Worm (Caenorhabditis elegans): ENCODE results near the gene srh-37.
A peak's percentile ranks its signal among the peaks of the same experiment; 100 is the strongest.

Gene srh-37

DNA sequence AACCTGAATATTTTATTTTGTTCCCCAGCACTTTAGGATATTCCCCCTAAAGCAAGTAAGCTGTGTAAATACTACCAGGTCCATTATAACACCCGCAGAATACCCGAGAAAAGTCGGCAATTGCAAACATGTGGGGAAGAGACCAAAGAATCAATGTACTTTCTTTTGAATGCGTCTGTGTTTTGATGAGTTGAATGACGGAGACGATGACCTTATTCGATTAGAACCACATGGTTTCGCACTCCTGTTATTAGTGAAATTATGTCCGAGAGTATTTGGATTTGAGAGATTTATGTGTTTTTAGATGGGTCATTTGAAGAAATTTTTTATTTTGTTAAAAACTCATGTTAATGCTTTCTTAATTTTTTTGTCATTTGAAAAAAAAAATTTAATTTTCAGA lies 47.0 kb downstream of the srh-37 start:
- TF ChIP-seq mab-5 (tag; optimal IDR thresholded peaks at IDR 0.05) (no peak), lin-13 (GFP tag; optimal IDR thresholded peaks at IDR 0.05) (no peak), elt-3 (tag; optimal IDR thresholded peaks at IDR 0.05) (no peak), unc-39 (tag; optimal IDR thresholded peaks at IDR 0.05) (no peak), mdl-1 (tag; optimal IDR thresholded peaks at IDR 0.05) (no peak), alr-1 (tag; optimal IDR thresholded peaks at IDR 0.05) (no peak), nhr-25 (tag; optimal IDR thresholded peaks at IDR 0.05) (no peak), blmp-1 (tag; optimal IDR thresholded peaks at IDR 0.05; ENCODE audit: insufficient read depth) (peak; percentile 33), aly-2 (tag; optimal IDR thresholded peaks at IDR 0.05) (no peak), sma-9 (GFP tag; optimal IDR thresholded peaks at IDR 0.05) (peak; percentile 25), sma-9 (tag; optimal IDR thresholded peaks at IDR 0.05) (no peak), unc-55 (GFP tag; optimal IDR thresholded peaks at IDR 0.05) (no peak), unc-62 (GFP tag; optimal IDR thresholded peaks at IDR 0.05) (no peak), zag-1 (tag; optimal IDR thresholded peaks at IDR 0.05) (no peak), gmeb-1 (tag; optimal IDR thresholded peaks at IDR 0.05) (no peak), peb-1 (tag; optimal IDR thresholded peaks at IDR 0.05) (no peak), C34F6.9 (tag; optimal IDR thresholded peaks at IDR 0.05) (no peak)

DNA sequence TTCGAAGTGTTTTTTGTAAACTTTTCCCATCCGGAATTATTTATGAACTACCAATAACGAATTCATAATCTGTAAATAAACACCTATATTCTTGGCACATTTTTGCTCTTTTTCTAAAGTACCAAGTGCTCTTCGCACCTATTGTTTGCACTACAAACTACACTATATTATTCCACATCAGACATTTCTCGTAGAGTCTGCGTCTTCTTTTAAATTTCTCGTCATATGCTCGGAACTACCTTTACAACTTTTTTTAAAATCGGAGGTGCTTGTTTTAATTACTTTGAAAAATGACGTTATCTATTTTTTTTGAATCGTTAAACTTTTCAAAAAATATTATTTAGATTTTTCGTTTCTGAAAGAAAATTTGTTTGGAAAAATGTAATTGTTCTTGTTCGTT lies 47.5 kb downstream of the srh-37 start, which contains the start of gene nhr-201:
Gene nhr-201 (plus strand): TSS at position 29 of the 400 bp plus-strand sequence.
- TF ChIP-seq sma-9 (GFP tag; optimal IDR thresholded peaks at IDR 0.05) (peak; percentile 44), sma-9 (tag; optimal IDR thresholded peaks at IDR 0.05) (no peak), sma-3 (GFP tag; optimal IDR thresholded peaks at IDR 0.05) (no peak), ztf-4 (tag; optimal IDR thresholded peaks at IDR 0.05) (no peak), nhr-129 (tag; optimal IDR thresholded peaks at IDR 0.05) (no peak), unc-62 (GFP tag; optimal IDR thresholded peaks at IDR 0.05) (no peak), lin-39 (tag; optimal IDR thresholded peaks at IDR 0.05) (no peak), zag-1 (tag; optimal IDR thresholded peaks at IDR 0.05) (no peak), alr-1 (tag; optimal IDR thresholded peaks at IDR 0.05) (no peak), crh-2 (tag; optimal IDR thresholded peaks at IDR 0.05) (peak; percentile 49), ZK546.5 (tag; optimal IDR thresholded peaks at IDR 0.05) (no peak), elt-1 (tag; optimal IDR thresholded peaks at IDR 0.05) (no peak), mbf-1 (tag; optimal IDR thresholded peaks at IDR 0.05) (no peak)

DNA sequence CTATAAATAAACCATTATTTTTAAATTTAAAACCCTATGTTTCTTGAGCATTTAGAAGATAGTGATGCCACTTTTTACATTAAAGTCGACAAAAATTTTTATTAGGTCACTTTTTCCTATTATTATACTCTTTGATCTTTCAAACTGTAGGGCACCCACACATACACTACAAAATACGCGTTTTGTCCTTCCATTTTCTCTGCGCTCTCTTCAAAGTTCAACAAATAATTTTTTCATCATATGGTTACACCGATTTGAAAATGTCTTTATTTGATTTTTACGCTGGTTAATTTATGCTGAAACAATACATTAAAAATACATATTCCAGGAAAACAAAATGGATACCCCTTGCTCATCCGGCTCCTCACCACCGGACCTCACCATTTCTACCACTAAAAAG lies 50.1 kb downstream of the srh-37 start, which contains the start of gene nhr-202:
Gene nhr-202 (plus strand): TSS at position 326 of the 400 bp plus-strand sequence.
- TF ChIP-seq gmeb-1 (tag; optimal IDR thresholded peaks at IDR 0.05) = peak; percentile 12
- TF ChIP-seq nhr-25 (tag; optimal IDR thresholded peaks at IDR 0.05) = peak; percentile 34
- no peak for TF ChIP-seq Y55F3AM.14 (GFP tag; optimal IDR thresholded peaks at IDR 0.05)
- peak; percentile 65 for TF ChIP-seq crh-2 (tag; optimal IDR thresholded peaks at IDR 0.05)
- TF ChIP-seq nhr-21 (tag; optimal IDR thresholded peaks at IDR 0.05) = no peak
- TF ChIP-seq nhr-237 (tag; optimal IDR thresholded peaks at IDR 0.05) = no peak
- no peak for TF ChIP-seq ztf-11 (tag; optimal IDR thresholded peaks at IDR 0.05)
- TF ChIP-seq aly-2 (tag; optimal IDR thresholded peaks at IDR 0.05) = no peak
- no peak for TF ChIP-seq R02D3.7 (tag; optimal IDR thresholded peaks at IDR 0.05)
- no peak for TF ChIP-seq nhr-77 (tag; optimal IDR thresholded peaks at IDR 0.05)
- no peak for TF ChIP-seq mbf-1 (tag; optimal IDR thresholded peaks at IDR 0.05)
- no peak for TF ChIP-seq unc-39 (tag; optimal IDR thresholded peaks at IDR 0.05)
- TF ChIP-seq elt-3 (tag; optimal IDR thresholded peaks at IDR 0.05) = no peak
- TF ChIP-seq nhr-129 (tag; optimal IDR thresholded peaks at IDR 0.05) = peak; percentile 68
- TF ChIP-seq nhr-10 (tag; optimal IDR thresholded peaks at IDR 0.05) = no peak
- no peak for TF ChIP-seq ztf-1 (GFP tag; conservative IDR thresholded peaks at IDR 0.05)
- no peak for TF ChIP-seq alr-1 (tag; optimal IDR thresholded peaks at IDR 0.05)
- TF ChIP-seq skn-1 (tag; optimal IDR thresholded peaks at IDR 0.05) = no peak
- no peak for TF ChIP-seq nhr-12 (tag; optimal IDR thresholded peaks at IDR 0.05)
- TF ChIP-seq fos-1 (tag; optimal IDR thresholded peaks at IDR 0.05) = peak; percentile 52
- TF ChIP-seq nhr-6 (tag; optimal IDR thresholded peaks at IDR 0.05) = no peak
- TF ChIP-seq F13H6.1 (tag; optimal IDR thresholded peaks at IDR 0.05) = peak; percentile 4
- no peak for TF ChIP-seq lin-39 (tag; optimal IDR thresholded peaks at IDR 0.05)
- TF ChIP-seq mdl-1 (tag; optimal IDR thresholded peaks at IDR 0.05) = no peak
- TF ChIP-seq elt-1 (tag; optimal IDR thresholded peaks at IDR 0.05) = no peak
- no peak for TF ChIP-seq unc-55 (GFP tag; optimal IDR thresholded peaks at IDR 0.05)
- peak; percentile 83 for TF ChIP-seq sma-9 (GFP tag; optimal IDR thresholded peaks at IDR 0.05)
- no peak for TF ChIP-seq sma-9 (tag; optimal IDR thresholded peaks at IDR 0.05)
